Worm (Caenorhabditis elegans) whole organism, midembryonic: Measurements from ENCODE around the gene R151.10.

Source experiments
- T22C8.4 ChIP-seq: fragments of 200-800 bp; sonication (Bioruptor generic); IDR thresholded peaks from 2 replicates; pipeline ENCODE4 v1.3.6; 2022; ENCODE audit warnings: missing genetic modification characterization, missing compliant biosample characterization
- med-1 ChIP-seq: sonication (generic microtip); optimal IDR thresholded peaks from 2 replicates; lab custom pipeline; 2017; ENCODE audit warnings: missing genetic modification characterization, mild to moderate bottlenecking, missing compliant biosample characterization, antibody characterized with exemption, missing genetic modification reagents; ENCODE audit not compliant: insufficient read depth
- tab-1 ChIP-seq: fragments of 200-800 bp; sonication (Bioruptor generic); IDR thresholded peaks from 2 replicates; pipeline ENCODE4 v1.3.6; 2022; ENCODE audit warnings: missing genetic modification characterization, missing compliant biosample characterization
- ztf-23 ChIP-seq: fragments of 200-800 bp; sonication (Bioruptor generic); IDR thresholded peaks from 2 replicates; pipeline ENCODE4 v1.3.6; 2022; ENCODE audit warnings: missing genetic modification reagents, missing genetic modification characterization, missing compliant biosample characterization

DNA sequence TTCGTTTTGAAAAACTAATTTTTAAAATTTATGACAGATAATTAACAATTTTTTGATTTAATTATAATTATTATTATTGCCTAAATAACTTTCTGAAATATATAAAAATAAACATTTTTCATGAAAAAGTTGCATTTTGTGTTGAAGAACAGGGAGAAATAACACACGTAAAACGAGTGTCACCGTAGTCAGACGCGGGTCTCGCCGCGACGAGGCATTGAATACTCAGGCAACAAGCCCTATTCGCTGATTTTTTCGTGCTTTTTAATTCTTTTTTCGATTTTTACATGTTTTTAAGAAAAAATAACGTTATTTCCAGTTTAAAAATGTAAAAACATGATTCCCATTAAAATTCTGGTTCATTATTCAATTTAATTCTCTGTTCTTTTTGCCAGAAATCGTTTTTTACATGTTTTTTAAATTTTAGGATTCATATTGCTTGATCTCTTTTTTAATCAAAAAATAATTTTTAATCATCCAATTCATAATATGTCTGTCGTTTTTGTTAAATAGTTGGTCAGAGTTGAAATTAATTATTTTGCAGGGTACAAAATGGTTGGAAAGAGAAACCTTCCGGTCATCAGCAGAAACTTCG is 22.7 kb downstream of the R151.10 start, which contains the start of gene rpl-6:
- 0 out of 2 replicates have a peak, but pooled peaks have one; percentile 28 for TF ChIP-seq ztf-23 (GFP tag; lab: Robert Waterston, UW)
- TF ChIP-seq med-1 (GFP tag; lab: Kevin White, UChicago) = no peak
- no peak for TF ChIP-seq tab-1 (GFP tag; lab: Robert Waterston, UW)
- TF ChIP-seq T22C8.4 (GFP tag; lab: Robert Waterston, UW) = no peak
